Worm (Caenorhabditis elegans) whole organism, L2 larva: ENCODE data around the gene R07B1.13.

Source experiments
- F13H6.1 ChIP-seq: sonication (generic microtip); optimal IDR thresholded peaks from 2 replicates; lab custom pipeline; 2016; ENCODE audit warnings: missing genetic modification characterization, missing compliant biosample characterization
- R02D3.7 ChIP-seq: fragments of 150-350 bp; optimal IDR thresholded peaks from 2 replicates; lab custom pipeline; 2014; ENCODE audit warnings: missing biosample characterization, missing genetic modification characterization
- aly-2 ChIP-seq: fragments of 150-350 bp; optimal IDR thresholded peaks from 2 replicates; lab custom pipeline; 2014; ENCODE audit warnings: missing biosample characterization, missing genetic modification characterization
- ama-1 ChIP-seq: fragments of 150-350 bp; optimal IDR thresholded peaks from 2 replicates; lab custom pipeline; 2018; ENCODE audit warnings: inconsistent platforms
- ceh-16 ChIP-seq: fragments of 150-350 bp; optimal IDR thresholded peaks from 2 replicates; lab custom pipeline; 2014; ENCODE audit warnings: missing biosample characterization, missing genetic modification characterization
- crh-2 ChIP-seq: sonication (generic microtip); optimal IDR thresholded peaks from 2 replicates; lab custom pipeline; 2017; ENCODE audit warnings: missing biosample characterization, missing genetic modification characterization
- fos-1 ChIP-seq: fragments of 150-350 bp; optimal IDR thresholded peaks from 2 replicates; lab custom pipeline; 2014; ENCODE audit warnings: missing biosample characterization, missing genetic modification characterization
- lin-13 ChIP-seq: fragments of 150-350 bp; optimal IDR thresholded peaks from 2 replicates; lab custom pipeline; 2014; ENCODE audit warnings: missing biosample characterization, missing genetic modification reagents, missing genetic modification characterization
- mdl-1 ChIP-seq, 2 experiments: fragments of 150-350 bp in 1 of 2; sonication (generic microtip) in 1 of 2; optimal IDR thresholded peaks; 2 replicates each; lab custom pipeline; 2017; ENCODE audit warnings: missing biosample characterization in 2 of 2, missing genetic modification characterization in 2 of 2
- nhr-12 ChIP-seq: fragments of 150-350 bp; optimal IDR thresholded peaks from 2 replicates; lab custom pipeline; 2014; ENCODE audit warnings: missing biosample characterization, missing genetic modification characterization
- nhr-237 ChIP-seq: fragments of 150-350 bp; optimal IDR thresholded peaks from 2 replicates; lab custom pipeline; 2014; ENCODE audit warnings: missing biosample characterization, missing genetic modification characterization
- unc-62 ChIP-seq: fragments of 150-350 bp; optimal IDR thresholded peaks from 2 replicates; lab custom pipeline; 2014; ENCODE audit warnings: missing biosample characterization, missing genetic modification reagents, missing genetic modification characterization
- zag-1 ChIP-seq: fragments of 150-350 bp; optimal IDR thresholded peaks from 2 replicates; lab custom pipeline; 2014; ENCODE audit warnings: missing biosample characterization, missing genetic modification characterization
- ztf-1 ChIP-seq: fragments of 200-800 bp; sonication (Bioruptor generic); conservative IDR thresholded peaks from 2 replicates; pipeline ENCODE4 v1.3.6; 2022; ENCODE audit warnings: missing genetic modification characterization, missing compliant biosample characterization

DNA sequence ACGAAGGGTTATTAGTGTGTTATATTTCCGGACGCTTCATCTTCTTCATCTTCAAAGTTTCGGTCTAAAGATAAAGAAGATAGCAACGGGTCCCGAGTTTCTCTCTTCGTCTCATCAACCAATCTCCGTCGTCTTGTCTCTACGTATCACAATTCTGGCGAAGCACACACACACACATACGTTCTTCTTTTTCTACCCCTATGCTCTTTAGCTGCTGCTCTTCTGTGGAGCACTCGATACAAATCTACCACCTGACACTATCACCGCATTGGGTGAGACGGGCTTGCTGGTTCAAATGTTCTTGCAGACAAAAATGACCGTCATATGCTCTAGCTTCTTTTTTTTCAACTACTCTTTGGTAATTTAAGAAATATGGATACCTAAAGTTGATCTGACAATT lies 37.3 kb upstream of the R07B1.13 start:
- TF ChIP-seq ama-1 (no peak), mdl-1 (tag; optimal IDR thresholded peaks at IDR 0.05; lab: Kevin White, UChicago) (no peak), zag-1 (tag; lab: Kevin White, UChicago) (no peak), ceh-16 (tag; lab: Kevin White, UChicago) (no peak), fos-1 (no peak), F13H6.1 (tag; lab: Kevin White, UChicago) (peak; percentile 45), lin-13 (GFP tag; lab: Kevin White, UChicago) (no peak), R02D3.7 (tag; lab: Kevin White, UChicago) (no peak), crh-2 (tag; lab: Kevin White, UChicago) (no peak), nhr-237 (no peak), unc-62 (GFP tag; lab: Kevin White, UChicago) (no peak), aly-2 (tag; lab: Kevin White, UChicago) (no peak), ztf-1 (no peak), nhr-12 (no peak)
